Worm (Caenorhabditis elegans): ENCODE data around the gene F59A6.11.

The F59A6.11 gene

ce11 chrII:5016144-5016543 lies 17.6 kb upstream of the F59A6.11 start:
- TF ChIP-seq unc-130 (tag; optimal IDR thresholded peaks at IDR 0.05) = no peak
- no peak for TF ChIP-seq nhr-20 (tag; optimal IDR thresholded peaks at IDR 0.05)
- no peak for TF ChIP-seq lin-15B (tag; optimal IDR thresholded peaks at IDR 0.05)
- no peak for TF ChIP-seq hlh-17 (GFP tag; optimal IDR thresholded peaks at IDR 0.05; ENCODE audit: borderline replicate concordance)
- TF ChIP-seq pax-3 (tag; optimal IDR thresholded peaks at IDR 0.05) = no peak
- no peak for TF ChIP-seq efl-3 (GFP tag; optimal IDR thresholded peaks at IDR 0.05)
- no peak for TF ChIP-seq nhr-77 (tag; optimal IDR thresholded peaks at IDR 0.05)
- no peak for TF ChIP-seq fkh-4 (tag; optimal IDR thresholded peaks at IDR 0.05; ENCODE audit: borderline replicate concordance)
- TF ChIP-seq isw-1 (GFP tag; IDR thresholded peaks at IDR 0.05) = no peak
- TF ChIP-seq ceh-8 (GFP tag; optimal IDR thresholded peaks at IDR 0.05) = no peak
- TF ChIP-seq C16A3.4 (tag; optimal IDR thresholded peaks at IDR 0.05) = no peak
- no peak for TF ChIP-seq lin-39 (tag; optimal IDR thresholded peaks at IDR 0.05)

DNA sequence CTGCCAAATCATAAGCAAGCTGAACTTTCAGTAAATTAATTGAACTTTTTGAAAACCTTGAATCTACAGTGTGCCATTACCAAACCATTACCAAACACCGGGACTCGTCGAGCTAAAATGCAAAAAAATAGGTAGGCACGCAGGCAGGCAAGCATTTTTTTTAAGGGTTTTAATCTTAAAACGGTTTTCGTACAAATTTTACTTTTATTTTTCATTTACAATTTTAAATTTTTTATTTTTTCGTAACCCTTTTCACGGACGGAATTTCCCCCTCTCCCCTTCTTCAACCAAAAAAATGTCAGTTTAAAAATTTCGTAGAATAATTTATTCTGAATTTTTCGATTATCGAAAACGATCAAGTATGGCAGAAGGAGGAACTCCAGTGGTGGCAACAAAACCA lies 15.8 kb upstream of the F59A6.11 start, which contains the start of gene F59A6.2:
Gene F59A6.2 (plus strand): TSS at position 301 of the 400 bp plus-strand sequence.
- TF ChIP-seq lin-39 (tag; optimal IDR thresholded peaks at IDR 0.05) = no peak
- no peak for TF ChIP-seq ceh-63 (GFP tag; optimal IDR thresholded peaks at IDR 0.05)
- no peak for TF ChIP-seq fkh-10 (GFP tag; optimal IDR thresholded peaks at IDR 0.05)

- TF ChIP-seq fkh-4 (tag; optimal IDR thresholded peaks at IDR 0.05; ENCODE audit: borderline replicate concordance) = no peak
- no peak for TF ChIP-seq ceh-8 (GFP tag; optimal IDR thresholded peaks at IDR 0.05)
- no peak for TF ChIP-seq efl-3 (GFP tag; optimal IDR thresholded peaks at IDR 0.05)
- no peak for TF ChIP-seq mep-1 (tag; optimal IDR thresholded peaks at IDR 0.05)
- TF ChIP-seq nhr-85 (tag) = no peak
- TF ChIP-seq mab-9 (GFP tag; IDR thresholded peaks at IDR 0.05) = no peak
- no peak for TF ChIP-seq swsn-7 (tag; optimal IDR thresholded peaks at IDR 0.05)
- no peak for TF ChIP-seq pag-3 (tag; optimal IDR thresholded peaks at IDR 0.05; ENCODE audit: borderline replicate concordance, insufficient read depth)
- TF ChIP-seq grh-1 (GFP tag; IDR thresholded peaks at IDR 0.05) = no peak
- TF ChIP-seq dpl-1 (GFP tag; optimal IDR thresholded peaks at IDR 0.05) = no peak
Observed at ce11 chrII:5011978-5012377, 13.4 kb upstream of the F59A6.11 start, which contains the start of gene F59A6.12. F59A6.12 (minus strand) TSS chrII:5012078.

DNA sequence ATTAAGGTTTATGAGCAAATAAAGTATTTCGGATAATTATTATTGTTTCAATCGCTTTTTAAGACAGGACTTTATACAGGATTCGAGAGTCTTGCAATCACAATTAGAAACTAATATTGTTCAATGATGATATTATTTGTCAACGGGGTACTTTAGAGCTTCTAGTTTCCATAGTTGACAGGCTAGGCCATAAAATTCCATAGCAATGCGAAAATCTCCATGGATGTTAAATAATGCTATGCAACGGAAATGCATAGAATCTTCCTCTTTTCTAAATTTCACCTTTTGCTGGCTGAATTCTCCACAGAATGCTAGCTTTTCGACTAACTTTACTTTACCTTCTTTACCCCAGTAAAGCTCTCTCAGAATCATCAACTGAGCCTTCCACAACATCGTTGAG lies 9.5 kb upstream of the F59A6.11 start, which contains the start of gene F59A6.3:
Gene F59A6.3 (plus strand): TSS at position 301 of the 400 bp plus-strand sequence.
- TF ChIP-seq unc-98 (GFP tag; IDR thresholded peaks at IDR 0.05) = no peak
- no peak for TF ChIP-seq nhr-47 (tag; optimal IDR thresholded peaks at IDR 0.05)
- TF ChIP-seq nhr-77 (tag; optimal IDR thresholded peaks at IDR 0.05) = no peak
- TF ChIP-seq lsy-2 (tag; optimal IDR thresholded peaks at IDR 0.05) = no peak
- TF ChIP-seq sptf-1 (tag; optimal IDR thresholded peaks at IDR 0.05) = no peak
- TF ChIP-seq hpl-2 (GFP tag; optimal IDR thresholded peaks at IDR 0.05) = no peak
- TF ChIP-seq nhr-71 (tag; optimal IDR thresholded peaks at IDR 0.05) = no peak
- no peak for TF ChIP-seq efl-3 (GFP tag; optimal IDR thresholded peaks at IDR 0.05)
- TF ChIP-seq fkh-4 (tag; optimal IDR thresholded peaks at IDR 0.05; ENCODE audit: borderline replicate concordance) = no peak
- no peak for TF ChIP-seq isw-1 (GFP tag; IDR thresholded peaks at IDR 0.05)
- TF ChIP-seq tlp-1 (tag; optimal IDR thresholded peaks at IDR 0.05) = no peak
- no peak for TF ChIP-seq ceh-8 (GFP tag; optimal IDR thresholded peaks at IDR 0.05)
- no peak for TF ChIP-seq F16B12.6 (tag; optimal IDR thresholded peaks at IDR 0.05)
- TF ChIP-seq xbp-1 (tag; optimal IDR thresholded peaks at IDR 0.05) = no peak
- TF ChIP-seq ztf-4 (tag; optimal IDR thresholded peaks at IDR 0.05) = no peak
- TF ChIP-seq ceh-82 (tag; optimal IDR thresholded peaks at IDR 0.05) = no peak
- no peak for TF ChIP-seq lin-35 (GFP tag; optimal IDR thresholded peaks at IDR 0.05)
- TF ChIP-seq C04F5.9 (tag; optimal IDR thresholded peaks at IDR 0.05) = no peak

ce11 chrII:5004781-5005180 lies 6.2 kb upstream of the F59A6.11 start, which contains the start of gene F59A6.4:
F59A6.4 (plus strand) TSS chrII:5005081.
- TF ChIP-seq nhr-237 (tag; optimal IDR thresholded peaks at IDR 0.05) (no peak), rnt-1 (tag; optimal IDR thresholded peaks at IDR 0.05) (no peak), fos-1 (tag; optimal IDR thresholded peaks at IDR 0.05) (no peak), elt-2 (tag; optimal IDR thresholded peaks at IDR 0.05) (no peak), sptf-1 (tag; optimal IDR thresholded peaks at IDR 0.05) (no peak), dpl-1 (GFP tag; optimal IDR thresholded peaks at IDR 0.05) (no peak), irx-1 (tag; optimal IDR thresholded peaks at IDR 0.05) (no peak), elt-3 (tag; optimal IDR thresholded peaks at IDR 0.05) (no peak), alr-1 (tag; optimal IDR thresholded peaks at IDR 0.05; ENCODE audit: borderline replicate concordance) (no peak), tbx-2 (tag; optimal IDR thresholded peaks at IDR 0.05) (no peak)
